Fruit fly (Drosophila melanogaster) whole organism, embryonic: ENCODE measurements around the gene Lcp65Aa.

Source experiments
- Atf-2 ChIP-seq: fragments of 200-800 bp; sonication (Bioruptor generic); optimal IDR thresholded peaks from 2 replicates; lab custom pipeline; 2016; ENCODE audit warnings: missing biosample characterization, missing genetic modification characterization
- CG10321 ChIP-seq: fragments of 200-800 bp; sonication (Bioruptor generic); IDR thresholded peaks from 2 replicates; pipeline ENCODE4 v1.3.6; 2022; ENCODE audit warnings: missing biosample characterization, missing genetic modification characterization
- CG10654 ChIP-seq: fragments of 200-800 bp; sonication (Bioruptor generic); optimal IDR thresholded peaks from 2 replicates; lab custom pipeline; 2016; ENCODE audit warnings: missing biosample characterization, missing genetic modification characterization
- CG10979 ChIP-seq: fragments of 200-800 bp; sonication (Bioruptor generic); optimal IDR thresholded peaks from 2 replicates; lab custom pipeline; 2018; ENCODE audit warnings: missing biosample characterization, mild to moderate bottlenecking, missing genetic modification characterization, moderate library complexity
- CG11456 ChIP-seq: fragments of 200-800 bp; sonication (Bioruptor generic); IDR thresholded peaks from 3 replicates; pipeline ENCODE4 v1.3.6; 2022; ENCODE audit warnings: missing biosample characterization, missing genetic modification characterization
- CG12155 ChIP-seq: fragments of 200-800 bp; sonication (Bioruptor generic); optimal IDR thresholded peaks from 3 replicates; lab custom pipeline; 2016; ENCODE audit warnings: missing biosample characterization, missing genetic modification characterization
- CG12744 ChIP-seq: fragments of 200-800 bp; sonication (Bioruptor generic); optimal IDR thresholded peaks from 2 replicates; lab custom pipeline; 2016; ENCODE audit warnings: missing biosample characterization, missing genetic modification characterization
- CG12942 ChIP-seq: fragments of 200-800 bp; sonication (Bioruptor generic); optimal IDR thresholded peaks from 3 replicates; lab custom pipeline; 2016; ENCODE audit warnings: missing biosample characterization, missing genetic modification characterization
- CG15479 ChIP-seq: fragments of 200-800 bp; sonication (Bioruptor generic); optimal IDR thresholded peaks from 3 replicates; lab custom pipeline; 2019; ENCODE audit warnings: missing biosample characterization, mild to moderate bottlenecking, missing genetic modification characterization, moderate library complexity
- CG1603 ChIP-seq: fragments of 200-800 bp; sonication (Bioruptor generic); optimal IDR thresholded peaks from 2 replicates; lab custom pipeline; 2019; ENCODE audit warnings: missing biosample characterization, mild to moderate bottlenecking, missing genetic modification characterization, moderate library complexity
- CG2199 ChIP-seq: fragments of 200-800 bp; sonication (Bioruptor generic); IDR thresholded peaks from 3 replicates; pipeline ENCODE4 v1.3.6; 2022; ENCODE audit warnings: missing biosample characterization, missing genetic modification characterization
- CG2889 ChIP-seq: fragments of 200-800 bp; sonication (Bioruptor generic); IDR thresholded peaks from 3 replicates; pipeline ENCODE4 v1.3.6; 2022; ENCODE audit warnings: missing biosample characterization, missing genetic modification characterization
- CG30403 ChIP-seq: fragments of 200-800 bp; sonication (Bioruptor generic); optimal IDR thresholded peaks from 3 replicates; lab custom pipeline; 2016; ENCODE audit warnings: missing biosample characterization, missing genetic modification characterization
- CG31441 ChIP-seq: fragments of 200-800 bp; sonication (Bioruptor generic); IDR thresholded peaks from 2 replicates; pipeline ENCODE4 v1.3.6; 2022; ENCODE audit warnings: missing biosample characterization, missing genetic modification characterization
- CG32772 ChIP-seq: fragments of 200-800 bp; sonication (Bioruptor generic); IDR thresholded peaks from 2 replicates; pipeline ENCODE4 v1.3.6; 2022; ENCODE audit warnings: missing biosample characterization, missing genetic modification characterization
- CG42726 ChIP-seq: fragments of 200-800 bp; sonication (Bioruptor generic); IDR thresholded peaks from 2 replicates; pipeline ENCODE4 v1.3.6; 2022; ENCODE audit warnings: missing biosample characterization, missing genetic modification characterization; ENCODE audit not compliant: partially characterized antibody
- CG6683 ChIP-seq: fragments of 200-800 bp; sonication (Bioruptor generic); optimal IDR thresholded peaks from 2 replicates; lab custom pipeline; 2017; ENCODE audit warnings: missing biosample characterization, mild to moderate bottlenecking, missing genetic modification characterization, missing genetic modification reagents
- CG7372 ChIP-seq: fragments of 200-800 bp; sonication (Bioruptor generic); IDR thresholded peaks from 2 replicates; pipeline ENCODE4 v1.3.6; 2022; ENCODE audit warnings: missing biosample characterization, missing genetic modification characterization
- CG7839 ChIP-seq: fragments of 200-800 bp; sonication (Bioruptor generic); optimal IDR thresholded peaks from 3 replicates; lab custom pipeline; 2018; ENCODE audit warnings: missing biosample characterization, mild to moderate bottlenecking, missing genetic modification characterization, moderate library complexity
- CG9609 ChIP-seq: fragments of 200-800 bp; sonication (Bioruptor generic); optimal IDR thresholded peaks from 3 replicates; lab custom pipeline; 2016; ENCODE audit warnings: missing biosample characterization, missing genetic modification characterization
- CG9817 ChIP-seq: fragments of 200-800 bp; sonication (Bioruptor generic); optimal IDR thresholded peaks from 2 replicates; lab custom pipeline; 2018; ENCODE audit warnings: missing biosample characterization, mild to moderate bottlenecking, missing genetic modification characterization, moderate library complexity
- Deaf1 ChIP-seq: fragments of 200-800 bp; optimal IDR thresholded peaks from 3 replicates; lab custom pipeline; 2019; ENCODE audit warnings: missing biosample characterization, mild to moderate bottlenecking, missing genetic modification characterization, moderate library complexity
- Eip74EF ChIP-seq, 2 experiments: fragments of 200-800 bp in 1 of 2; fragments of >200 bp in 1 of 2; sonication (Bioruptor generic) in 1 of 2; optimal IDR thresholded peaks; 2 replicates each; lab custom pipeline; 2017 to 2019; ENCODE audit warnings: missing biosample characterization in 2 of 2, missing genetic modification characterization in 2 of 2, mild to moderate bottlenecking in 1 of 2, moderate library complexity in 1 of 2
- GATAe ChIP-seq: fragments of 200-800 bp; sonication (Bioruptor generic); conservative IDR thresholded peaks from 2 replicates; pipeline ENCODE4 v1.3.6; 2022; ENCODE audit warnings: missing biosample characterization, missing genetic modification characterization
- Hr3 ChIP-seq: fragments of 200-800 bp; sonication (Bioruptor generic); optimal IDR thresholded peaks from 3 replicates; lab custom pipeline; 2016; ENCODE audit warnings: missing biosample characterization, missing genetic modification characterization
- Jarid2 ChIP-seq: fragments of 200-800 bp; sonication (Bioruptor generic); optimal IDR thresholded peaks from 3 replicates; lab custom pipeline; 2017; ENCODE audit warnings: mild to moderate bottlenecking, missing biosample characterization, missing genetic modification reagents, missing genetic modification characterization
- Oaz ChIP-seq: fragments of 200-800 bp; sonication (Bioruptor generic); IDR thresholded peaks from 2 replicates; pipeline ENCODE4 v1.3.6; 2022; ENCODE audit warnings: missing biosample characterization, missing genetic modification characterization
- Pdp1 ChIP-seq, 2 experiments: fragments of 200-800 bp; sonication (Bioruptor generic); optimal IDR thresholded peaks; 3 replicates each; lab custom pipeline; 2016; ENCODE audit warnings: missing biosample characterization in 2 of 2, missing genetic modification characterization in 2 of 2, mild to moderate bottlenecking in 1 of 2, moderate library complexity in 1 of 2
- Six4 ChIP-seq: fragments of 200-800 bp; sonication (Bioruptor generic); optimal IDR thresholded peaks from 2 replicates; lab custom pipeline; 2016; ENCODE audit warnings: missing biosample characterization, missing genetic modification characterization
- Sox100B ChIP-seq: fragments of 200-800 bp; sonication (Bioruptor generic); optimal IDR thresholded peaks from 3 replicates; lab custom pipeline; 2018; ENCODE audit warnings: missing biosample characterization, mild to moderate bottlenecking, missing genetic modification characterization
- Usf ChIP-seq: fragments of 200-800 bp; sonication (Bioruptor generic); optimal IDR thresholded peaks from 2 replicates; lab custom pipeline; 2017; ENCODE audit warnings: missing genotype, missing biosample characterization, missing genetic modification characterization
- YL-1 ChIP-seq: fragments of 200-800 bp; sonication (Bioruptor generic); optimal IDR thresholded peaks from 3 replicates; lab custom pipeline; 2017; ENCODE audit warnings: missing biosample characterization, mild to moderate bottlenecking, missing genetic modification characterization
- ap ChIP-seq: fragments of 200-800 bp; sonication (Bioruptor generic); IDR thresholded peaks from 2 replicates; pipeline ENCODE4 v1.3.6; 2022; ENCODE audit warnings: missing biosample characterization, missing genetic modification characterization
- ash1 ChIP-seq: fragments of 200-800 bp; sonication (Bioruptor generic); optimal IDR thresholded peaks from 2 replicates; lab custom pipeline; 2018; ENCODE audit warnings: missing biosample characterization, mild to moderate bottlenecking, missing genetic modification characterization
- bsh ChIP-seq, 2 experiments: fragments of 200-800 bp; sonication (Bioruptor generic); optimal IDR thresholded peaks; 2 replicates each; lab custom pipeline; 2017 to 2018; ENCODE audit warnings: mild to moderate bottlenecking in 2 of 2, missing biosample characterization in 2 of 2, missing genetic modification characterization in 2 of 2, moderate library complexity in 1 of 2
- btn ChIP-seq: fragments of 200-800 bp; sonication (Bioruptor generic); optimal IDR thresholded peaks from 2 replicates; lab custom pipeline; 2016; ENCODE audit warnings: missing biosample characterization, missing genetic modification characterization
- crol ChIP-seq: fragments of 200-800 bp; sonication (Bioruptor generic); IDR thresholded peaks from 2 replicates; pipeline ENCODE4 v1.3.6; 2022; ENCODE audit warnings: missing biosample characterization, missing genetic modification characterization
- dmrt99B ChIP-seq: fragments of 200-800 bp; sonication (Bioruptor generic); optimal IDR thresholded peaks from 2 replicates; lab custom pipeline; 2018; ENCODE audit warnings: missing biosample characterization, mild to moderate bottlenecking, missing genetic modification characterization, moderate library complexity
- fd3F ChIP-seq: fragments of 200-800 bp; sonication (Bioruptor generic); optimal IDR thresholded peaks from 2 replicates; lab custom pipeline; 2018; ENCODE audit warnings: missing biosample characterization, mild to moderate bottlenecking, missing genetic modification characterization, moderate library complexity
- fru ChIP-seq: fragments of >200 bp; optimal IDR thresholded peaks from 2 replicates; lab custom pipeline; 2017
- fu2 ChIP-seq: fragments of 200-800 bp; sonication (Bioruptor generic); optimal IDR thresholded peaks from 2 replicates; lab custom pipeline; 2016; ENCODE audit warnings: missing biosample characterization, missing genetic modification characterization
- grau ChIP-seq: fragments of 200-800 bp; optimal IDR thresholded peaks from 3 replicates; lab custom pipeline; 2019; ENCODE audit warnings: missing biosample characterization, mild to moderate bottlenecking, missing genetic modification characterization, moderate library complexity
- gro ChIP-seq: fragments of 200-800 bp; sonication (Bioruptor generic); optimal IDR thresholded peaks from 2 replicates; lab custom pipeline; 2016; ENCODE audit warnings: missing biosample characterization, missing genetic modification characterization
- pfk ChIP-seq: fragments of 200-800 bp; sonication (Bioruptor generic); optimal IDR thresholded peaks from 2 replicates; lab custom pipeline; 2018; ENCODE audit warnings: missing biosample characterization, mild to moderate bottlenecking, missing genetic modification characterization, moderate library complexity
- prd ChIP-seq, 3 experiments: fragments of >200 bp in 2 of 3; fragments of 200-800 bp in 1 of 3; sonication (Bioruptor generic) in 1 of 3; optimal IDR thresholded peaks in 2 of 3; IDR thresholded peaks in 1 of 3; 2 replicates in 2 of 3; 3 replicates in 1 of 3; pipeline versions ENCODE4 v1.3.6 to Lab custom; 2017 to 2022; ENCODE audit warnings: missing biosample characterization in 1 of 3, missing genetic modification characterization in 1 of 3
- salm ChIP-seq: fragments of 200-800 bp; sonication (Bioruptor generic); optimal IDR thresholded peaks from 2 replicates; lab custom pipeline; 2018; ENCODE audit warnings: missing biosample characterization, mild to moderate bottlenecking, missing genetic modification characterization
- slbo ChIP-seq: fragments of 200-800 bp; sonication (Bioruptor generic); IDR thresholded peaks from 2 replicates; pipeline ENCODE4 v1.3.6; 2022; ENCODE audit warnings: missing biosample characterization, missing genetic modification characterization
- so ChIP-seq: fragments of 200-800 bp; sonication (Bioruptor generic); IDR thresholded peaks from 3 replicates; pipeline ENCODE4 v1.3.6; 2022; ENCODE audit warnings: missing biosample characterization, missing genetic modification characterization
- z ChIP-seq: fragments of 200-800 bp; sonication (Bioruptor generic); IDR thresholded peaks from 3 replicates; pipeline ENCODE4 v1.3.6; 2022; ENCODE audit warnings: missing biosample characterization, missing genetic modification characterization

Lcp65Aa gene

dm6 chr3L:6184884-6185438 is 33.9 kb downstream of the Lcp65Aa start, which contains the start of the genes D19B and CG43293 (continued):
- TF ChIP-seq Oaz = peak; percentile 66
- peak; percentile 85 for TF ChIP-seq Sox100B (GFP tag; lab: Kevin White, UChicago)
- TF ChIP-seq pfk (GFP tag; lab: Kevin White, UChicago) = peak; percentile 31
- TF ChIP-seq CG10979 (tag; lab: Kevin White, UChicago) = peak; percentile 86
- peak; percentile 69 for TF ChIP-seq CG6683 (GFP tag; lab: Kevin White, UChicago)
- peak; percentile 82 for TF ChIP-seq CG2199 (GFP tag; lab: Robert Waterston, UW)
- peak; percentile 78 for TF ChIP-seq CG12744 (GFP tag; lab: Kevin White, UChicago)
- peak; percentile 91 for TF ChIP-seq CG1603 (tag; lab: Kevin White, UChicago)
- peak; percentile 69 for TF ChIP-seq ap
- peak; percentile 62 for TF ChIP-seq Deaf1 (tag; lab: Kevin White, UChicago)
- peak; percentile 72 for TF ChIP-seq Usf
- peak; percentile 95 for TF ChIP-seq YL-1 (GFP tag; lab: Kevin White, UChicago)
- TF ChIP-seq CG30403 = peak; percentile 92
- TF ChIP-seq CG2889 (GFP tag; lab: Robert Waterston, UW) = peak; percentile 88
- peak; percentile 81 for TF ChIP-seq fd3F
- TF ChIP-seq prd (optimal IDR thresholded peaks at IDR 0.05; lab: Kevin White, UChicago) = no peak
- peak; percentile 94 for TF ChIP-seq prd (GFP tag; IDR thresholded peaks at IDR 0.05; lab: Robert Waterston, UW)
- peak; percentile 86 for TF ChIP-seq CG10654 (GFP tag; lab: Kevin White, UChicago)
- TF ChIP-seq CG9609 = peak; percentile 87
- peak; percentile 85 for TF ChIP-seq grau
- TF ChIP-seq bsh (GFP tag; optimal IDR thresholded peaks at IDR 0.05; lab: Kevin White, UChicago) = peak; percentile 82 to 90
- peak; percentile 81 for TF ChIP-seq so (GFP tag; lab: Robert Waterston, UW)
- TF ChIP-seq CG9817 = peak; percentile 80
- peak; percentile 34; the same call in 1 of the 2 replicates for TF ChIP-seq crol (GFP tag; lab: Robert Waterston, UW)
- TF ChIP-seq salm (tag; lab: Kevin White, UChicago) = peak; percentile 57
- peak; percentile 73 for TF ChIP-seq CG7372 (GFP tag; lab: Robert Waterston, UW)
- TF ChIP-seq CG7839 (tag; lab: Kevin White, UChicago) = peak; percentile 88
- TF ChIP-seq dmrt99B (tag; lab: Kevin White, UChicago) = peak; percentile 90
- TF ChIP-seq Pdp1 (GFP tag; optimal IDR thresholded peaks at IDR 0.05; lab: Kevin White, UChicago) = peak; percentile 82 to 87
- peak; percentile 78 for TF ChIP-seq ash1 (GFP tag; lab: Kevin White, UChicago)
- TF ChIP-seq CG11456 = peak; percentile 98
- TF ChIP-seq Jarid2 (GFP tag; lab: Kevin White, UChicago) = peak; percentile 70
- peak; percentile 79 for TF ChIP-seq CG31441 (GFP tag; lab: Robert Waterston, UW)
- TF ChIP-seq fu2 (GFP tag; lab: Kevin White, UChicago) = peak; percentile 77
- peak; percentile 68; the same call in 1 of the 3 replicates for TF ChIP-seq z (GFP tag; lab: Robert Waterston, UW)
- peak; percentile 85 for TF ChIP-seq CG32772 (GFP tag; lab: Robert Waterston, UW)
- peak; percentile 91 for TF ChIP-seq gro (GFP tag; lab: Kevin White, UChicago)
- peak; percentile 97 for TF ChIP-seq slbo (GFP tag; lab: Robert Waterston, UW)
- no peak for TF ChIP-seq Eip74EF (GFP tag; optimal IDR thresholded peaks at IDR 0.05; lab: Kevin White, UChicago)
- peak; percentile 31 for TF ChIP-seq CG15479 (GFP tag; lab: Kevin White, UChicago)
- TF ChIP-seq Hr3 = peak; percentile 89
- TF ChIP-seq btn (GFP tag; lab: Kevin White, UChicago) = peak; percentile 67
- peak; percentile 91 for TF ChIP-seq CG12942 (GFP tag; lab: Kevin White, UChicago)
- TF ChIP-seq CG10321 = peak; percentile 65
- peak; percentile 73 for TF ChIP-seq Atf-2 (GFP tag; lab: Kevin White, UChicago)
- TF ChIP-seq CG12155 (GFP tag; lab: Kevin White, UChicago) = peak; percentile 100
- peak; percentile 90 for TF ChIP-seq Six4 (GFP tag; lab: Kevin White, UChicago)
- TF ChIP-seq fru (lab: Kevin White, UChicago) = peak; percentile 68
- TF ChIP-seq CG42726 = no peak
- no peak; the same call in 1 of the 2 replicates for TF ChIP-seq GATAe (GFP tag; lab: Robert Waterston, UW)
